Worm (Caenorhabditis elegans) whole organism, midembryonic: Measurements from ENCODE around the gene W08E12.5.

Source experiments
- cog-1 ChIP-seq: sonication (generic microtip); optimal IDR thresholded peaks from 2 replicates; lab custom pipeline; 2016; ENCODE audit warnings: missing genetic modification characterization, missing compliant biosample characterization
- tab-1 ChIP-seq: fragments of 200-800 bp; sonication (Bioruptor generic); IDR thresholded peaks from 2 replicates; pipeline ENCODE4 v1.3.6; 2022; ENCODE audit warnings: missing genetic modification characterization, missing compliant biosample characterization

ce11 chrIV:3252047-3252446 lies 48.5 kb upstream of the W08E12.5 start:
- no peak for TF ChIP-seq tab-1 (GFP tag; lab: Robert Waterston, UW)
- no peak for TF ChIP-seq cog-1
